Worm (Caenorhabditis elegans): ENCODE measurements around the gene F13B12.7.

- TF ChIP-seq mep-1 (tag; optimal IDR thresholded peaks at IDR 0.05) (no peak), jun-1 (tag; optimal IDR thresholded peaks at IDR 0.05) (no peak), sptf-1 (tag; optimal IDR thresholded peaks at IDR 0.05) (no peak), lin-13 (GFP tag; optimal IDR thresholded peaks at IDR 0.05) (no peak), snpc-4 (tag; optimal IDR thresholded peaks at IDR 0.05) (no peak), mef-2 (tag; optimal IDR thresholded peaks at IDR 0.05) (no peak), nhr-19 (GFP tag; conservative IDR thresholded peaks at IDR 0.05) (no peak), ces-1 (GFP tag; optimal IDR thresholded peaks at IDR 0.05) (no peak), ama-1 (optimal IDR thresholded peaks at IDR 0.05) (no peak), sox-4 (tag; optimal IDR thresholded peaks at IDR 0.05) (no peak), efl-1 (optimal IDR thresholded peaks at IDR 0.05) (no peak), efl-1 (GFP tag; optimal IDR thresholded peaks at IDR 0.05 in 1 of 2) (no peak), ets-5 (GFP tag; IDR thresholded peaks at IDR 0.05) (no peak), skn-1 (tag; optimal IDR thresholded peaks at IDR 0.05) (no peak), nhr-28 (tag; optimal IDR thresholded peaks at IDR 0.05) (no peak)
Measured at ce11 chrIV:10409377-10409776, 34.2 kb upstream of the F13B12.7 start, which contains the start of gene rfk-1.

All from whole organism, L1 larva.